Worm (Caenorhabditis elegans) whole organism, L2 larva: ENCODE data around the gene clec-8.
"Not testable (repeated sequence)": the region's sequence is repeated elsewhere in the genome, so short reads cannot be mapped to it uniquely, and the experiment has no call there.

ENCODE experiments used
- C34F6.9 ChIP-seq: fragments of 150-350 bp; optimal IDR thresholded peaks from 2 replicates; lab custom pipeline; 2014; ENCODE audit warnings: missing biosample characterization, missing genetic modification characterization
- F13H6.1 ChIP-seq: sonication (generic microtip); optimal IDR thresholded peaks from 2 replicates; lab custom pipeline; 2016; ENCODE audit warnings: missing genetic modification characterization, missing compliant biosample characterization
- ZK546.5 ChIP-seq: sonication (generic microtip); optimal IDR thresholded peaks from 2 replicates; lab custom pipeline; 2017; ENCODE audit warnings: missing biosample characterization, missing genetic modification characterization
- alr-1 ChIP-seq: fragments of 150-350 bp; optimal IDR thresholded peaks from 2 replicates; lab custom pipeline; 2014; ENCODE audit warnings: missing biosample characterization, missing genetic modification characterization
- aly-2 ChIP-seq: fragments of 150-350 bp; optimal IDR thresholded peaks from 2 replicates; lab custom pipeline; 2014; ENCODE audit warnings: missing biosample characterization, missing genetic modification characterization
- ama-1 ChIP-seq: fragments of 150-350 bp; optimal IDR thresholded peaks from 2 replicates; lab custom pipeline; 2018; ENCODE audit warnings: inconsistent platforms
- blmp-1 ChIP-seq: sonication (generic microtip); optimal IDR thresholded peaks from 2 replicates; lab custom pipeline; 2017; ENCODE audit warnings: missing genetic modification characterization, mild to moderate bottlenecking, missing compliant biosample characterization, antibody characterized with exemption, moderate library complexity; ENCODE audit not compliant: insufficient read depth
- ceh-16 ChIP-seq: fragments of 150-350 bp; optimal IDR thresholded peaks from 2 replicates; lab custom pipeline; 2014; ENCODE audit warnings: missing biosample characterization, missing genetic modification characterization
- ceh-82 ChIP-seq: fragments of 150-350 bp; optimal IDR thresholded peaks from 2 replicates; lab custom pipeline; 2014; ENCODE audit warnings: missing biosample characterization, missing genetic modification characterization
- crh-2 ChIP-seq: sonication (generic microtip); optimal IDR thresholded peaks from 2 replicates; lab custom pipeline; 2017; ENCODE audit warnings: missing biosample characterization, missing genetic modification characterization
- egl-27 ChIP-seq: sonication (generic microtip); optimal IDR thresholded peaks from 3 replicates; lab custom pipeline; 2017; ENCODE audit warnings: missing biosample characterization, missing genetic modification reagents, missing genetic modification characterization
- elt-1 ChIP-seq: fragments of 150-350 bp; optimal IDR thresholded peaks from 2 replicates; lab custom pipeline; 2014; ENCODE audit warnings: missing biosample characterization, missing genetic modification characterization
- elt-3 ChIP-seq: sonication (generic microtip); optimal IDR thresholded peaks from 2 replicates; lab custom pipeline; 2017; ENCODE audit warnings: missing biosample characterization, missing genetic modification characterization
- fos-1 ChIP-seq: fragments of 150-350 bp; optimal IDR thresholded peaks from 2 replicates; lab custom pipeline; 2014; ENCODE audit warnings: missing biosample characterization, missing genetic modification characterization
- gmeb-1 ChIP-seq: fragments of 150-350 bp; optimal IDR thresholded peaks from 2 replicates; lab custom pipeline; 2014; ENCODE audit warnings: missing biosample characterization, missing genetic modification characterization
- lin-11 ChIP-seq: fragments of 150-350 bp; sonication (generic microtip); optimal IDR thresholded peaks from 2 replicates; lab custom pipeline; 2014; ENCODE audit warnings: missing biosample characterization, missing genetic modification characterization, inconsistent platforms, mixed read lengths
- lin-13 ChIP-seq: fragments of 150-350 bp; optimal IDR thresholded peaks from 2 replicates; lab custom pipeline; 2014; ENCODE audit warnings: missing biosample characterization, missing genetic modification reagents, missing genetic modification characterization
- lin-39 ChIP-seq: fragments of 150-350 bp; optimal IDR thresholded peaks from 2 replicates; lab custom pipeline; 2014; ENCODE audit warnings: missing biosample characterization, missing genetic modification reagents, missing genetic modification characterization
- lsy-2 ChIP-seq, 2 experiments: fragments of 150-350 bp in 1 of 2; sonication (generic microtip) in 1 of 2; optimal IDR thresholded peaks; 2 replicates each; lab custom pipeline; 2014 to 2017; ENCODE audit warnings: missing biosample characterization in 2 of 2, missing genetic modification characterization in 2 of 2
- mab-5 ChIP-seq: fragments of 150-350 bp; optimal IDR thresholded peaks from 2 replicates; lab custom pipeline; 2014; ENCODE audit warnings: missing biosample characterization, missing genetic modification characterization
- mbf-1 ChIP-seq: sonication (generic microtip); optimal IDR thresholded peaks from 2 replicates; lab custom pipeline; 2017; ENCODE audit warnings: missing biosample characterization, missing genetic modification characterization
- mdl-1 ChIP-seq, 2 experiments: fragments of 150-350 bp in 1 of 2; sonication (generic microtip) in 1 of 2; optimal IDR thresholded peaks; 2 replicates each; lab custom pipeline; 2017; ENCODE audit warnings: missing biosample characterization in 2 of 2, missing genetic modification characterization in 2 of 2
- nhr-10 ChIP-seq: sonication (generic microtip); optimal IDR thresholded peaks from 2 replicates; lab custom pipeline; 2017; ENCODE audit warnings: missing biosample characterization, missing genetic modification characterization
- nhr-11 ChIP-seq: fragments of 150-350 bp; optimal IDR thresholded peaks from 2 replicates; lab custom pipeline; 2014; ENCODE audit warnings: missing biosample characterization, missing genetic modification characterization
- nhr-12 ChIP-seq: fragments of 150-350 bp; optimal IDR thresholded peaks from 2 replicates; lab custom pipeline; 2014; ENCODE audit warnings: missing biosample characterization, missing genetic modification characterization
- nhr-129 ChIP-seq: fragments of 150-350 bp; optimal IDR thresholded peaks from 2 replicates; lab custom pipeline; 2014; ENCODE audit warnings: missing biosample characterization, missing genetic modification characterization
- nhr-21 ChIP-seq: fragments of 150-350 bp; optimal IDR thresholded peaks from 2 replicates; lab custom pipeline; 2014; ENCODE audit warnings: missing biosample characterization, missing genetic modification characterization
- nhr-25 ChIP-seq: fragments of 150-350 bp; sonication (generic microtip); optimal IDR thresholded peaks from 3 replicates; lab custom pipeline; 2014; ENCODE audit warnings: missing biosample characterization, missing genetic modification characterization
- nhr-6 ChIP-seq: fragments of 150-350 bp; optimal IDR thresholded peaks from 2 replicates; lab custom pipeline; 2014; ENCODE audit warnings: missing biosample characterization, missing genetic modification characterization
- peb-1 ChIP-seq: fragments of 150-350 bp; optimal IDR thresholded peaks from 2 replicates; lab custom pipeline; 2014; ENCODE audit warnings: missing biosample characterization, missing genetic modification characterization
- sem-4 ChIP-seq: fragments of 150-350 bp; optimal IDR thresholded peaks from 2 replicates; lab custom pipeline; 2014; ENCODE audit warnings: missing biosample characterization, missing genetic modification reagents, missing genetic modification characterization
- skn-1 ChIP-seq: sonication (generic microtip); optimal IDR thresholded peaks from 2 replicates; lab custom pipeline; 2017; ENCODE audit warnings: missing biosample characterization, missing genetic modification characterization
- sma-3 ChIP-seq: sonication (generic microtip); optimal IDR thresholded peaks from 2 replicates; lab custom pipeline; 2016; ENCODE audit warnings: missing genetic modification reagents, missing genetic modification characterization, missing compliant biosample characterization
- sma-9 ChIP-seq, 2 experiments: fragments of 150-350 bp in 1 of 2; sonication (generic microtip) in 1 of 2; optimal IDR thresholded peaks; 2 replicates each; lab custom pipeline; 2014 to 2016; ENCODE audit warnings: missing genetic modification characterization in 2 of 2, mild to moderate bottlenecking in 1 of 2, missing biosample characterization in 1 of 2, missing compliant biosample characterization in 1 of 2, missing genetic modification reagents in 1 of 2, moderate library complexity in 1 of 2
- unc-39 ChIP-seq: fragments of 150-350 bp; optimal IDR thresholded peaks from 2 replicates; lab custom pipeline; 2014; ENCODE audit warnings: missing biosample characterization, missing genetic modification characterization
- unc-62 ChIP-seq: fragments of 150-350 bp; optimal IDR thresholded peaks from 2 replicates; lab custom pipeline; 2014; ENCODE audit warnings: missing biosample characterization, missing genetic modification reagents, missing genetic modification characterization
- zag-1 ChIP-seq: fragments of 150-350 bp; optimal IDR thresholded peaks from 2 replicates; lab custom pipeline; 2014; ENCODE audit warnings: missing biosample characterization, missing genetic modification characterization
- ztf-1 ChIP-seq: fragments of 200-800 bp; sonication (Bioruptor generic); conservative IDR thresholded peaks from 2 replicates; pipeline ENCODE4 v1.3.6; 2022; ENCODE audit warnings: missing genetic modification characterization, missing compliant biosample characterization
- ztf-4 ChIP-seq: fragments of 150-350 bp; optimal IDR thresholded peaks from 2 replicates; lab custom pipeline; 2014; ENCODE audit warnings: missing biosample characterization, missing genetic modification characterization

The clec-8 gene

ce11 chrII:12577754-12578153, at the start of gene clec-8:
Gene clec-8, minus strand, starts transcription at chrII:12578061.
- TF ChIP-seq lsy-2 (tag; optimal IDR thresholded peaks at IDR 0.05; lab: Kevin White, UChicago) (no peak), fos-1 (peak; percentile 58)

DNA sequence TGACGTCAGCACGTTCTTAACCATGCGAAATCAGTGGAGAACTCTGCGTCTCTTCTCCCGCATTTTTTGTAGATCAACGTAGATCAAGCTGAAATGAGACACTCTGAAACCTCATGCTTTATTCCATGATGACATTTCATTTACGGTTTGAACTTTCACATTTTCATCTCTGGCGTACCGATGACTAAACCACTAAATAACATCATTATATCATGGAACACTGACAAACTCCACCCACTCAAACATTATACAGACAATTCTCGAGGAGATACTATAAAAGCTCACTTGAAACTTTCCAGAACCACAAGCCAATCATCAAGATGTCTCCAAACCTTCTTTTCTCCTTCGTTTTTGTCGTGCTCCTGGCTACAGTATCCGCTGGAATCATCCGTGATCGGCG, 49.0 kb upstream of the clec-8 start, which contains the start of gene nspe-7:
TSS of gene nspe-7 (plus strand) at position 301 of the 400 bp plus-strand sequence.
- TF ChIP-seq zag-1 (tag; lab: Kevin White, UChicago) (no peak), elt-3 (tag; lab: Kevin White, UChicago) (no peak), aly-2 (no peak), C34F6.9 (tag; lab: Kevin White, UChicago) (no peak)

- no peak for TF ChIP-seq C34F6.9 (tag; lab: Kevin White, UChicago)
- no peak for TF ChIP-seq fos-1
- no peak for TF ChIP-seq egl-27 (tag; lab: Kevin White, UChicago)
- TF ChIP-seq mab-5 (tag; lab: Kevin White, UChicago), result no peak
- TF ChIP-seq F13H6.1, result no peak
- no peak for TF ChIP-seq ztf-4 (tag; lab: Kevin White, UChicago)
- TF ChIP-seq, all 48 proteins: peak for 0
Observed at ce11 chrII:12626120-12626624, 48.3 kb upstream of the clec-8 start.

ce11 chrII:12625673-12626072, 47.8 kb upstream of the clec-8 start:
- no peak for TF ChIP-seq lsy-2 (tag; optimal IDR thresholded peaks at IDR 0.05; lab: Kevin White, UChicago)
- no peak for TF ChIP-seq ztf-1 (GFP tag; lab: Robert Waterston, UW)
- no peak for TF ChIP-seq C34F6.9 (tag; lab: Kevin White, UChicago)
- TF ChIP-seq lin-13 (GFP tag; lab: Kevin White, UChicago), result no peak
- TF ChIP-seq nhr-10, result no peak
- TF ChIP-seq aly-2, result no peak
- peak; percentile 27 for TF ChIP-seq crh-2 (tag; lab: Kevin White, UChicago)
- no peak for TF ChIP-seq elt-1 (tag; lab: Kevin White, UChicago)
- TF ChIP-seq ceh-82 (tag; lab: Kevin White, UChicago), result no peak
- TF ChIP-seq nhr-129 (tag; lab: Kevin White, UChicago), result peak; percentile 64
- no peak for TF ChIP-seq F13H6.1
- peak; percentile 57 for TF ChIP-seq blmp-1 (tag; lab: Kevin White, UChicago)
- TF ChIP-seq ZK546.5 (tag; lab: Kevin White, UChicago), result no peak
- peak; percentile 31 for TF ChIP-seq fos-1
- TF ChIP-seq alr-1, result no peak
- TF ChIP-seq sma-3 (GFP tag; lab: Kevin White, UChicago), result peak; percentile 93
- no peak for TF ChIP-seq mbf-1 (tag; lab: Kevin White, UChicago)
- peak; percentile 51 for TF ChIP-seq gmeb-1 (tag; lab: Kevin White, UChicago)
- TF ChIP-seq nhr-25 (tag; lab: Kevin White, UChicago), result peak; percentile 91
- no peak for TF ChIP-seq ztf-4 (tag; lab: Kevin White, UChicago)
- TF ChIP-seq nhr-21 (tag; lab: Kevin White, UChicago), result peak; percentile 95
- peak; percentile 52 to 79 for TF ChIP-seq mdl-1 (tag; optimal IDR thresholded peaks at IDR 0.05; lab: Kevin White, UChicago)
- TF ChIP-seq egl-27 (tag; lab: Kevin White, UChicago), result peak; percentile 68
- TF ChIP-seq ama-1, result no peak
- peak; percentile 98 for TF ChIP-seq sma-9 (GFP tag; optimal IDR thresholded peaks at IDR 0.05; lab: Kevin White, UChicago)
- no peak for TF ChIP-seq sma-9 (tag; optimal IDR thresholded peaks at IDR 0.05; lab: Kevin White, UChicago)
- TF ChIP-seq, all 48 proteins: peak for 11

DNA sequence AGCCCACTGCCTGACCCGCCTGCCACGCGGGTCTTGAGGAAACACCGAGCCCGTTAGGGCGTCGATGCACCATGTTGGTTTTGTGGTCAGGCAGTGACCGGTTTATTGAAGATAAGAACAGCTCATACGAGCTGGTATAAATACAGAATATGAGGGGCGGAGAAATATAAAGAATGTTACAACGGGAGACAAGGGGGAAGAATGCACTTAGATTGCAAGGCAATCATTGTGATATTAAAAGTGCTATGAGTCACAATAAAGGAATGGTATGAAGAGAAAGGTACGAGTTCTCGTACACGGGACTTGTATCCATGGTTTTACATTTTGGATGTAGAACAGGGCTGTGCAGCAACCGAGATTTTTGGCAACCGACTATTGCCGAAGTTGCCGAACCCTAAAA, 46.6 kb upstream of the clec-8 start, which contains the start of gene Y38E10A.14:
TSS of gene Y38E10A.14 (minus strand) at position 101 of the 400 bp plus-strand sequence.
- TF ChIP-seq ama-1; elt-1 (tag; lab: Kevin White, UChicago); peb-1 (tag; lab: Kevin White, UChicago): not testable (repeated sequence)
- TF ChIP-seq, all 48 proteins: peak for 0; not testable (repeated sequence) for 48

DNA sequence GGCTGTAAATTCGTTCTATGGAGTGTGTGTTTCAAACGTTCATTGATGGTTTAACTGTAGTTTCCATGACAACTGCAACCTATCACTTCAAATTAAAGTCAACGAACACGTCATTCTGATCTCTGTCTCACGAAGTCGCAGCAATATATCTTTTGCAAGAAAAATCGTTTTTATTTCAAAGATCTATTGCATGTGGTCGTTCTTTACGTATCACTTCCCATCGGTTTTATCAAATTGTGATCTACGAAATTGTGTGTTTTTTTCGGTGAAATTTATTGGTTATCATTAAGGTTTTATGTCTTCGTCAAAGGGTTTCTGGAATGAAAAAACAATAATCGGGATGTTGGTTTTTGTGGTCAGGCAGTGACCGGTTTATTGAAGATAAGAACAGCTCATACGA, 45.0 kb upstream of the clec-8 start:
- no peak for TF ChIP-seq nhr-25 (tag; lab: Kevin White, UChicago)
- TF ChIP-seq ceh-16 (tag; lab: Kevin White, UChicago), result no peak
- no peak for TF ChIP-seq lin-11 (tag; lab: Kevin White, UChicago)
- TF ChIP-seq egl-27 (tag; lab: Kevin White, UChicago), result no peak
- TF ChIP-seq mbf-1 (tag; lab: Kevin White, UChicago), result no peak
- no peak for TF ChIP-seq nhr-10
- peak; percentile 19 for TF ChIP-seq sma-3 (GFP tag; lab: Kevin White, UChicago)
- no peak for TF ChIP-seq lin-39 (tag; lab: Kevin White, UChicago)
- no peak for TF ChIP-seq nhr-6 (tag; lab: Kevin White, UChicago)
- TF ChIP-seq sma-9 (GFP tag; optimal IDR thresholded peaks at IDR 0.05; lab: Kevin White, UChicago), result peak; percentile 56
- no peak for TF ChIP-seq sma-9 (tag; optimal IDR thresholded peaks at IDR 0.05; lab: Kevin White, UChicago)
- no peak for TF ChIP-seq sem-4 (tag; lab: Kevin White, UChicago)
- TF ChIP-seq unc-39 (tag; lab: Kevin White, UChicago), result no peak
- no peak for TF ChIP-seq lin-13 (GFP tag; lab: Kevin White, UChicago)
- TF ChIP-seq lsy-2 (tag; optimal IDR thresholded peaks at IDR 0.05; lab: Kevin White, UChicago), result no peak
- TF ChIP-seq skn-1, result no peak
- TF ChIP-seq ZK546.5 (tag; lab: Kevin White, UChicago), result no peak
- TF ChIP-seq nhr-129 (tag; lab: Kevin White, UChicago), result no peak
- TF ChIP-seq unc-62 (GFP tag; lab: Kevin White, UChicago), result no peak
- TF ChIP-seq zag-1 (tag; lab: Kevin White, UChicago), result no peak
- no peak for TF ChIP-seq aly-2
- TF ChIP-seq nhr-11, result no peak
- no peak for TF ChIP-seq nhr-12 (tag; lab: Kevin White, UChicago)
- peak; percentile 2 for TF ChIP-seq nhr-21 (tag; lab: Kevin White, UChicago)
- no peak for TF ChIP-seq C34F6.9 (tag; lab: Kevin White, UChicago)
